Fruit fly (Drosophila melanogaster) whole organism, prepupa: ENCODE results near the gene Cpr97Ea.

Experiments used
- Blimp-1 ChIP-seq: fragments of 200-800 bp; sonication (Bioruptor generic); optimal IDR thresholded peaks from 3 replicates; lab custom pipeline; 2017; ENCODE audit warnings: missing biosample characterization, missing genetic modification characterization, mild to moderate bottlenecking, moderate library complexity, missing genetic modification reagents
- CG10631 ChIP-seq: fragments of 200-800 bp; sonication (Bioruptor generic); optimal IDR thresholded peaks from 2 replicates; lab custom pipeline; 2016; ENCODE audit warnings: missing biosample characterization, missing genetic modification characterization
- CG10669 ChIP-seq: fragments of 200-800 bp; sonication (Bioruptor generic); optimal IDR thresholded peaks from 3 replicates; lab custom pipeline; 2018; ENCODE audit warnings: missing biosample characterization, mild to moderate bottlenecking, missing genetic modification characterization, moderate library complexity
- CG11762 ChIP-seq: fragments of 200-800 bp; sonication (Bioruptor generic); optimal IDR thresholded peaks from 3 replicates; lab custom pipeline; 2016; ENCODE audit warnings: missing biosample characterization, missing genetic modification characterization; ENCODE audit not compliant: insufficient read depth
- CG15336 ChIP-seq: fragments of 200-800 bp; sonication (Bioruptor generic); IDR thresholded peaks from 2 replicates; pipeline ENCODE4 v1.3.6; 2022; ENCODE audit warnings: missing biosample characterization, missing genetic modification characterization
- CG16779 ChIP-seq: fragments of 200-800 bp; sonication (Bioruptor generic); optimal IDR thresholded peaks from 3 replicates; lab custom pipeline; 2017; ENCODE audit warnings: missing biosample characterization, mild to moderate bottlenecking, missing genetic modification characterization
- CG3032 ChIP-seq: fragments of 200-800 bp; optimal IDR thresholded peaks from 2 replicates; lab custom pipeline; 2019; ENCODE audit warnings: missing biosample characterization, mild to moderate bottlenecking, missing genetic modification characterization, moderate library complexity
- CG31627 ChIP-seq: fragments of 200-800 bp; sonication (Bioruptor generic); optimal IDR thresholded peaks from 3 replicates; lab custom pipeline; 2016; ENCODE audit warnings: missing biosample characterization, missing genetic modification characterization
- CG32006 ChIP-seq: fragments of 200-800 bp; sonication (Bioruptor generic); optimal IDR thresholded peaks from 3 replicates; lab custom pipeline; 2017; ENCODE audit warnings: missing biosample characterization, mild to moderate bottlenecking, missing genetic modification characterization
- CG34406 ChIP-seq: fragments of 200-800 bp; sonication (Bioruptor generic); optimal IDR thresholded peaks from 3 replicates; lab custom pipeline; 2016; ENCODE audit warnings: missing biosample characterization, missing genetic modification characterization
- CG4318 ChIP-seq: fragments of 200-800 bp; sonication (Bioruptor generic); optimal IDR thresholded peaks from 3 replicates; lab custom pipeline; 2017; ENCODE audit warnings: missing biosample characterization, mild to moderate bottlenecking, missing genetic modification characterization
- CG6163 ChIP-seq: fragments of 200-800 bp; sonication (Bioruptor generic); IDR thresholded peaks from 3 replicates; pipeline ENCODE4 v1.3.6; 2022; ENCODE audit warnings: missing biosample characterization, missing genetic modification characterization
- CG6276 ChIP-seq: fragments of 200-800 bp; sonication (Bioruptor generic); optimal IDR thresholded peaks from 2 replicates; lab custom pipeline; 2017; ENCODE audit warnings: missing biosample characterization, mild to moderate bottlenecking, missing genetic modification characterization
- CG6792 ChIP-seq: fragments of 200-800 bp; sonication (Bioruptor generic); optimal IDR thresholded peaks from 3 replicates; lab custom pipeline; 2016; ENCODE audit warnings: missing biosample characterization, missing genetic modification characterization
- CG6808 ChIP-seq: fragments of 200-800 bp; sonication (Bioruptor generic); optimal IDR thresholded peaks from 3 replicates; lab custom pipeline; 2017; ENCODE audit warnings: missing biosample characterization, missing genetic modification characterization, mild to moderate bottlenecking, moderate library complexity, missing genetic modification reagents
- CG6854 ChIP-seq: fragments of 200-800 bp; sonication (Bioruptor generic); optimal IDR thresholded peaks from 2 replicates; lab custom pipeline; 2017; ENCODE audit warnings: missing biosample characterization, mild to moderate bottlenecking, missing genetic modification characterization
- CG7368 ChIP-seq: fragments of 200-800 bp; sonication (Bioruptor generic); optimal IDR thresholded peaks from 3 replicates; lab custom pipeline; 2016; ENCODE audit warnings: missing biosample characterization, missing genetic modification characterization
- CG8119 ChIP-seq: fragments of 200-800 bp; sonication (Bioruptor generic); IDR thresholded peaks from 3 replicates; pipeline ENCODE4 v1.3.6; 2022; ENCODE audit warnings: missing biosample characterization, missing genetic modification characterization
- CG8319 ChIP-seq: fragments of 200-800 bp; sonication (Bioruptor generic); optimal IDR thresholded peaks from 3 replicates; lab custom pipeline; 2016; ENCODE audit warnings: missing biosample characterization, missing genetic modification characterization
- CG8632 ChIP-seq: fragments of 200-800 bp; sonication (Bioruptor generic); optimal IDR thresholded peaks from 3 replicates; lab custom pipeline; 2016; ENCODE audit warnings: missing biosample characterization, missing genetic modification characterization
- CG9139 ChIP-seq: fragments of 200-800 bp; sonication (Bioruptor generic); optimal IDR thresholded peaks from 3 replicates; lab custom pipeline; 2017; ENCODE audit warnings: missing biosample characterization, mild to moderate bottlenecking, missing genetic modification characterization
- Eip75B ChIP-seq: fragments of 200-800 bp; sonication (Bioruptor generic); optimal IDR thresholded peaks from 3 replicates; lab custom pipeline; 2016; ENCODE audit warnings: missing biosample characterization, missing genetic modification characterization
- Eip78C ChIP-seq: fragments of 200-800 bp; sonication (Bioruptor generic); peaks from one replicate; lab custom pipeline; 2016; ENCODE audit warnings: missing biosample characterization, missing genetic modification characterization
- Eip93F ChIP-seq: fragments of 200-800 bp; sonication (Bioruptor generic); optimal IDR thresholded peaks from 2 replicates; lab custom pipeline; 2016; ENCODE audit warnings: missing biosample characterization, mild to moderate bottlenecking, missing genetic modification characterization
- Ets21C ChIP-seq: fragments of 200-800 bp; sonication (Bioruptor generic); optimal IDR thresholded peaks from 3 replicates; lab custom pipeline; 2016; ENCODE audit warnings: missing biosample characterization, missing genetic modification characterization
- Ets96B ChIP-seq: fragments of 200-800 bp; optimal IDR thresholded peaks from 2 replicates; lab custom pipeline; 2019; ENCODE audit warnings: missing biosample characterization, mild to moderate bottlenecking, missing genetic modification characterization, moderate library complexity
- Gug ChIP-seq: fragments of 200-800 bp; sonication (Bioruptor generic); IDR thresholded peaks from 2 replicates; pipeline ENCODE4 v1.3.6; 2022; ENCODE audit warnings: missing biosample characterization, missing genetic modification characterization
- Hr38 ChIP-seq: sonication (Bioruptor generic); optimal IDR thresholded peaks from 2 replicates; lab custom pipeline; 2016; ENCODE audit warnings: missing biosample characterization, missing genetic modification characterization
- Hr39 ChIP-seq: fragments of 200-800 bp; sonication (Bioruptor generic); optimal IDR thresholded peaks from 2 replicates; lab custom pipeline; 2016; ENCODE audit warnings: missing biosample characterization, missing genetic modification characterization
- Lpt ChIP-seq: fragments of 200-800 bp; sonication (Bioruptor generic); optimal IDR thresholded peaks from 3 replicates; lab custom pipeline; 2016; ENCODE audit warnings: missing biosample characterization, missing genetic modification characterization
- OdsH ChIP-seq: fragments of 200-800 bp; sonication (Bioruptor generic); optimal IDR thresholded peaks from 3 replicates; lab custom pipeline; 2016; ENCODE audit warnings: missing biosample characterization, missing genetic modification characterization
- Sox102F ChIP-seq: fragments of 200-800 bp; sonication (Bioruptor generic); optimal IDR thresholded peaks from 2 replicates; lab custom pipeline; 2016; ENCODE audit warnings: missing biosample characterization, mild to moderate bottlenecking, missing genetic modification characterization
- Sox14 ChIP-seq: fragments of 200-800 bp; sonication (Bioruptor generic); optimal IDR thresholded peaks from 3 replicates; lab custom pipeline; 2016; ENCODE audit warnings: missing biosample characterization, missing genetic modification characterization
- achi ChIP-seq: fragments of 200-800 bp; sonication (Bioruptor generic); optimal IDR thresholded peaks from 3 replicates; lab custom pipeline; 2016; ENCODE audit warnings: missing biosample characterization, missing genetic modification characterization
- acj6 ChIP-seq: fragments of 200-800 bp; sonication (Bioruptor generic); optimal IDR thresholded peaks from 3 replicates; lab custom pipeline; 2016; ENCODE audit warnings: missing biosample characterization, missing genetic modification characterization
- cyc ChIP-seq: fragments of 200-800 bp; sonication (Bioruptor generic); optimal IDR thresholded peaks from 3 replicates; lab custom pipeline; 2016; ENCODE audit warnings: missing biosample characterization, missing genetic modification characterization
- dac ChIP-seq: fragments of 200-800 bp; sonication (Bioruptor generic); optimal IDR thresholded peaks from 2 replicates; lab custom pipeline; 2017; ENCODE audit warnings: missing biosample characterization, mild to moderate bottlenecking, missing genetic modification characterization
- dsx ChIP-seq: fragments of 200-800 bp; optimal IDR thresholded peaks from 3 replicates; lab custom pipeline; 2019; ENCODE audit warnings: missing biosample characterization, mild to moderate bottlenecking, missing genetic modification characterization, moderate library complexity; ENCODE audit not compliant: poor library complexity, severe bottlenecking
- esn ChIP-seq: fragments of 200-800 bp; sonication (Bioruptor generic); optimal IDR thresholded peaks from 2 replicates; lab custom pipeline; 2016; ENCODE audit warnings: missing biosample characterization, mild to moderate bottlenecking, missing genetic modification characterization, moderate library complexity
- fd59A ChIP-seq: fragments of 200-800 bp; sonication (Bioruptor generic); optimal IDR thresholded peaks from 2 replicates; lab custom pipeline; 2017; ENCODE audit warnings: missing biosample characterization, mild to moderate bottlenecking, missing genetic modification characterization, missing genetic modification reagents
- fd85E ChIP-seq: fragments of 200-800 bp; sonication (Bioruptor generic); optimal IDR thresholded peaks from 3 replicates; lab custom pipeline; 2016; ENCODE audit warnings: missing biosample characterization, missing genetic modification characterization
- fkh ChIP-seq: fragments of 200-800 bp; sonication (Bioruptor generic); optimal IDR thresholded peaks from 3 replicates; lab custom pipeline; 2017; ENCODE audit warnings: missing biosample characterization, mild to moderate bottlenecking, missing genetic modification characterization, moderate library complexity
- net ChIP-seq: fragments of 200-800 bp; sonication (Bioruptor generic); optimal IDR thresholded peaks from 3 replicates; lab custom pipeline; 2016; ENCODE audit warnings: missing biosample characterization, missing genetic modification characterization
- pdm3 ChIP-seq: fragments of 200-800 bp; sonication (Bioruptor generic); optimal IDR thresholded peaks from 3 replicates; lab custom pipeline; 2016; ENCODE audit warnings: missing biosample characterization, missing genetic modification characterization
- salr ChIP-seq, 2 experiments: fragments of 200-800 bp; sonication (Bioruptor generic); optimal IDR thresholded peaks; 3 replicates each; lab custom pipeline; 2016 to 2018; ENCODE audit warnings: missing biosample characterization in 2 of 2, missing genetic modification characterization in 2 of 2, mild to moderate bottlenecking in 1 of 2
- spab ChIP-seq: fragments of 200-800 bp; sonication (Bioruptor generic); optimal IDR thresholded peaks from 2 replicates; lab custom pipeline; 2017; ENCODE audit warnings: missing biosample characterization, mild to moderate bottlenecking, missing genetic modification characterization, missing genetic modification reagents
- ss ChIP-seq, 2 experiments: fragments of 200-800 bp; sonication (Bioruptor generic); optimal IDR thresholded peaks; 2 replicates in 1 of 2; 3 replicates in 1 of 2; lab custom pipeline; 2017 to 2018; ENCODE audit warnings: mild to moderate bottlenecking in 2 of 2, missing biosample characterization in 2 of 2, missing genetic modification characterization in 2 of 2, moderate library complexity in 1 of 2
- svp ChIP-seq: fragments of 200-800 bp; sonication (Bioruptor generic); peaks from one replicate; lab custom pipeline; 2016; ENCODE audit warnings: missing biosample characterization, missing genetic modification characterization
- topi ChIP-seq: fragments of 200-800 bp; sonication (Bioruptor generic); optimal IDR thresholded peaks from 3 replicates; lab custom pipeline; 2016; ENCODE audit warnings: missing biosample characterization, missing genetic modification characterization
- vri ChIP-seq: fragments of 200-800 bp; sonication (Bioruptor generic); optimal IDR thresholded peaks from 3 replicates; lab custom pipeline; 2016; ENCODE audit warnings: missing biosample characterization, mild to moderate bottlenecking, missing genetic modification characterization

Gene Cpr97Ea

dm6 chr3R:27111784-27112602, 24.4 kb upstream of the Cpr97Ea start, which contains the start of the genes gb and CG5815:
Gene gb, minus strand, starts transcription at chr3R:27112270.
Gene CG5815, plus strand, starts transcription at chr3R:27112566.
- TF ChIP-seq Blimp-1 (GFP tag; lab: Kevin White, UChicago) (peak; percentile 59), CG8119 (GFP tag; lab: Robert Waterston, UW) (peak; percentile 84), fkh (GFP tag; lab: Kevin White, UChicago) (peak; percentile 77), esn (GFP tag; lab: Kevin White, UChicago) (peak; percentile 91), topi (GFP tag; lab: Kevin White, UChicago) (peak; percentile 89), Eip75B (no peak), CG16779 (tag; lab: Kevin White, UChicago) (no peak), achi (GFP tag; lab: Kevin White, UChicago) (no peak), CG9139 (no peak), CG11762 (peak; percentile 64), CG7368 (GFP tag; lab: Kevin White, UChicago) (peak; percentile 71), Eip78C (peak; percentile 96), CG34406 (GFP tag; lab: Kevin White, UChicago) (peak; percentile 85), CG6854 (GFP tag; lab: Kevin White, UChicago) (peak; percentile 65), CG31627 (peak; percentile 87), dsx (no peak), Hr38 (GFP tag; lab: Kevin White, UChicago) (no peak), pdm3 (GFP tag; lab: Kevin White, UChicago) (no peak), vri (GFP tag; lab: Kevin White, UChicago) (peak; percentile 31), CG15336 (peak; percentile 81), CG3032 (tag; lab: Kevin White, UChicago) (peak; percentile 86), Hr39 (GFP tag; lab: Kevin White, UChicago) (peak; percentile 87), CG8632 (GFP tag; lab: Kevin White, UChicago) (peak; percentile 82), cyc (peak; percentile 88), Ets21C (GFP tag; lab: Kevin White, UChicago) (peak; percentile 82), Sox14 (peak; percentile 90), CG6792 (GFP tag; lab: Kevin White, UChicago) (peak; percentile 80), salr (GFP tag; optimal IDR thresholded peaks at IDR 0.05; lab: Kevin White, UChicago) (peak in 1 of 2 experiments; percentile 79), Sox102F (no peak), svp (peak; percentile 97), Ets96B (tag; lab: Kevin White, UChicago) (peak; percentile 87), CG6163 (GFP tag; lab: Robert Waterston, UW) (peak; percentile 92), ss (GFP tag; optimal IDR thresholded peaks at IDR 0.05; lab: Kevin White, UChicago) (no peak), spab (GFP tag; lab: Kevin White, UChicago) (no peak), CG8319 (GFP tag; lab: Kevin White, UChicago) (peak; percentile 85), CG4318 (GFP tag; lab: Kevin White, UChicago) (peak; percentile 83), CG10631 (GFP tag; lab: Kevin White, UChicago) (no peak), fd59A (peak; percentile 78), CG6808 (GFP tag; lab: Kevin White, UChicago) (no peak), Lpt (GFP tag; lab: Kevin White, UChicago) (peak; percentile 82), CG10669 (GFP tag; lab: Kevin White, UChicago) (no peak), CG6276 (GFP tag; lab: Kevin White, UChicago) (no peak), CG32006 (GFP tag; lab: Kevin White, UChicago) (peak; percentile 91), acj6 (GFP tag; lab: Kevin White, UChicago) (peak; percentile 91), Eip93F (GFP tag; lab: Kevin White, UChicago) (peak; percentile 92), dac (GFP tag; lab: Kevin White, UChicago) (peak; percentile 80), net (GFP tag; lab: Kevin White, UChicago) (peak; percentile 86), fd85E (GFP tag; lab: Kevin White, UChicago) (no peak), Gug (peak; percentile 80), OdsH (GFP tag; lab: Kevin White, UChicago) (peak; percentile 92)
